Fruit fly (Drosophila melanogaster): ENCODE data around the gene Vml.

- no peak for TF ChIP-seq CG8478 (optimal IDR thresholded peaks at IDR 0.05)
- no peak for TF ChIP-seq CTCF (optimal IDR thresholded peaks at IDR 0.05)
Observed at dm6 chrX:2321900-2322555, 46.4 kb downstream of the Vml start.
